Worm (Caenorhabditis elegans) whole organism, L4 larva: ENCODE measurements around the gene C36E6.2.

Experiments used
- ZK337.2 ChIP-seq: fragments of 200-800 bp; sonication (Bioruptor generic); IDR thresholded peaks from 2 replicates; pipeline ENCODE4 v1.3.6; 2022; ENCODE audit warnings: missing genetic modification reagents, missing genetic modification characterization, missing compliant biosample characterization
- ama-1 ChIP-seq: fragments of 150-350 bp; optimal IDR thresholded peaks from 2 replicates; lab custom pipeline; 2014; ENCODE audit warnings: inconsistent platforms, mixed read lengths
- fkh-10 ChIP-seq: fragments of 150-350 bp; optimal IDR thresholded peaks from 2 replicates; lab custom pipeline; 2014; ENCODE audit warnings: missing biosample characterization, missing genetic modification reagents, missing genetic modification characterization
- hlh-11 ChIP-seq: fragments of 200-800 bp; sonication (Bioruptor generic); optimal IDR thresholded peaks from 2 replicates; lab custom pipeline; 2018; ENCODE audit warnings: mild to moderate bottlenecking, missing genetic modification characterization, missing compliant biosample characterization
- lin-15B ChIP-seq: fragments of 150-350 bp; sonication (generic microtip); optimal IDR thresholded peaks from 3 replicates; lab custom pipeline; 2014; ENCODE audit warnings: missing biosample characterization, missing genetic modification characterization
- madf-5 ChIP-seq, 2 experiments: fragments of 200-800 bp; sonication (Bioruptor generic); IDR thresholded peaks; 2 replicates each; pipeline ENCODE4 v1.3.6; 2022; ENCODE audit warnings: missing compliant biosample characterization in 2 of 2, missing genetic modification characterization in 2 of 2
- nhr-41 ChIP-seq: fragments of 200-800 bp; sonication (Bioruptor generic); IDR thresholded peaks from 2 replicates; pipeline ENCODE4 v1.3.6; 2022; ENCODE audit warnings: missing genetic modification reagents, missing genetic modification characterization, missing compliant biosample characterization
- nhr-6 ChIP-seq: fragments of 150-350 bp; optimal IDR thresholded peaks from 2 replicates; lab custom pipeline; 2014; ENCODE audit warnings: missing biosample characterization, missing genetic modification characterization
- pqm-1 ChIP-seq: sonication (generic microtip); optimal IDR thresholded peaks from 2 replicates; lab custom pipeline; 2017; ENCODE audit warnings: missing biosample characterization, missing genetic modification characterization
- unc-62 ChIP-seq, 3 experiments: fragments of 150-350 bp in 1 of 3; sonication (generic microtip); optimal IDR thresholded peaks in 2 of 3; peaks in 1 of 3; 1 replicate in 1 of 3; 2 replicates in 2 of 3; lab custom pipeline; 2014 to 2017; ENCODE audit warnings: missing biosample characterization in 3 of 3, missing genetic modification characterization in 3 of 3, missing genetic modification reagents in 3 of 3, missing genotype in 1 of 3

DNA sequence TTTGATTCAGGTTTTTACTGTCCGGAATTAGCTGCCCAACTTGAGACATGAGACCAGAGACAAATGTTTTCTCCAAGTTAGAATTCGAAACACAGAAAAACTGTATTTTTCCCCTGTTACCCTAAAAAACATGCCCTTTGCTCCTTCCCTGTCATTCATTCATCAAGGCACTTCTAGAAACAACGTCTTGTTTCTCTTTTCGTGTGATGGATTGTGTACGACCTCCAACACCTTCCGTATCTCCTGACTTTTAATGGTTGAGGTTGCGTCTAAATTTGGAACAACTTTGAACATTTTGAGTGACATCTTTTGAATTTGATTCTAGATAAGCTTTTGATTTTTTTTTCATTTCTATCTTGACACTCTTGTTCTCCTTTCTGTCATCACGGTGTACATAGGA, 28.9 kb upstream of the C36E6.2 start:
- TF ChIP-seq hlh-11 (tag; lab: Kevin White, UChicago) (peak; percentile 11), madf-5 (GFP tag; IDR thresholded peaks at IDR 0.05; lab: Robert Waterston, UW) (no peak), lin-15B (tag; lab: Kevin White, UChicago) (no peak), ama-1 (lab: Kevin White, UChicago) (no peak), ZK337.2 (GFP tag; lab: Robert Waterston, UW) (no peak), pqm-1 (tag; lab: Kevin White, UChicago) (no peak), fkh-10 (GFP tag; lab: Kevin White, UChicago) (no peak), nhr-6 (no peak), nhr-41 (GFP tag; lab: Robert Waterston, UW) (no peak), unc-62 (GFP tag; optimal IDR thresholded peaks at IDR 0.05 in 1 of 2; lab: Kevin White, UChicago) (peak in 1 of 2 experiments; percentile 91), unc-62 (tag; optimal IDR thresholded peaks at IDR 0.05; lab: Kevin White, UChicago) (no peak)
